Worm (Caenorhabditis elegans) whole organism, L2 larva: ENCODE measurements around the gene Y38H6A.1.

Experiments
- C34F6.9 ChIP-seq: fragments of 150-350 bp; optimal IDR thresholded peaks from 2 replicates; lab custom pipeline; 2014; ENCODE audit warnings: missing biosample characterization, missing genetic modification characterization
- F13H6.1 ChIP-seq: sonication (generic microtip); optimal IDR thresholded peaks from 2 replicates; lab custom pipeline; 2016; ENCODE audit warnings: missing genetic modification characterization, missing compliant biosample characterization
- R02D3.7 ChIP-seq: fragments of 150-350 bp; optimal IDR thresholded peaks from 2 replicates; lab custom pipeline; 2014; ENCODE audit warnings: missing biosample characterization, missing genetic modification characterization
- Y55F3AM.14 ChIP-seq: fragments of 200-800 bp; sonication (Bioruptor generic); optimal IDR thresholded peaks from 2 replicates; lab custom pipeline; 2018; ENCODE audit warnings: mild to moderate bottlenecking, missing genetic modification characterization, missing compliant biosample characterization
- ZK546.5 ChIP-seq: sonication (generic microtip); optimal IDR thresholded peaks from 2 replicates; lab custom pipeline; 2017; ENCODE audit warnings: missing biosample characterization, missing genetic modification characterization
- alr-1 ChIP-seq: fragments of 150-350 bp; optimal IDR thresholded peaks from 2 replicates; lab custom pipeline; 2014; ENCODE audit warnings: missing biosample characterization, missing genetic modification characterization
- ama-1 ChIP-seq: fragments of 150-350 bp; optimal IDR thresholded peaks from 2 replicates; lab custom pipeline; 2018; ENCODE audit warnings: inconsistent platforms
- blmp-1 ChIP-seq: sonication (generic microtip); optimal IDR thresholded peaks from 2 replicates; lab custom pipeline; 2017; ENCODE audit warnings: missing genetic modification characterization, mild to moderate bottlenecking, missing compliant biosample characterization, antibody characterized with exemption, moderate library complexity; ENCODE audit not compliant: insufficient read depth
- ceh-82 ChIP-seq: fragments of 150-350 bp; optimal IDR thresholded peaks from 2 replicates; lab custom pipeline; 2014; ENCODE audit warnings: missing biosample characterization, missing genetic modification characterization
- dmd-4 ChIP-seq: sonication (generic microtip); optimal IDR thresholded peaks from 2 replicates; lab custom pipeline; 2017; ENCODE audit warnings: missing biosample characterization, missing genetic modification characterization
- egl-27 ChIP-seq: sonication (generic microtip); optimal IDR thresholded peaks from 3 replicates; lab custom pipeline; 2017; ENCODE audit warnings: missing biosample characterization, missing genetic modification reagents, missing genetic modification characterization
- elt-1 ChIP-seq: fragments of 150-350 bp; optimal IDR thresholded peaks from 2 replicates; lab custom pipeline; 2014; ENCODE audit warnings: missing biosample characterization, missing genetic modification characterization
- elt-3 ChIP-seq: sonication (generic microtip); optimal IDR thresholded peaks from 2 replicates; lab custom pipeline; 2017; ENCODE audit warnings: missing biosample characterization, missing genetic modification characterization
- fos-1 ChIP-seq: fragments of 150-350 bp; optimal IDR thresholded peaks from 2 replicates; lab custom pipeline; 2014; ENCODE audit warnings: missing biosample characterization, missing genetic modification characterization
- gmeb-1 ChIP-seq: fragments of 150-350 bp; optimal IDR thresholded peaks from 2 replicates; lab custom pipeline; 2014; ENCODE audit warnings: missing biosample characterization, missing genetic modification characterization
- lin-11 ChIP-seq: fragments of 150-350 bp; sonication (generic microtip); optimal IDR thresholded peaks from 2 replicates; lab custom pipeline; 2014; ENCODE audit warnings: missing biosample characterization, missing genetic modification characterization, inconsistent platforms, mixed read lengths
- lin-13 ChIP-seq: fragments of 150-350 bp; optimal IDR thresholded peaks from 2 replicates; lab custom pipeline; 2014; ENCODE audit warnings: missing biosample characterization, missing genetic modification reagents, missing genetic modification characterization
- lsy-2 ChIP-seq, 2 experiments: fragments of 150-350 bp in 1 of 2; sonication (generic microtip) in 1 of 2; optimal IDR thresholded peaks; 2 replicates each; lab custom pipeline; 2014 to 2017; ENCODE audit warnings: missing biosample characterization in 2 of 2, missing genetic modification characterization in 2 of 2
- mbf-1 ChIP-seq: sonication (generic microtip); optimal IDR thresholded peaks from 2 replicates; lab custom pipeline; 2017; ENCODE audit warnings: missing biosample characterization, missing genetic modification characterization
- mdl-1 ChIP-seq, 2 experiments: fragments of 150-350 bp in 1 of 2; sonication (generic microtip) in 1 of 2; optimal IDR thresholded peaks; 2 replicates each; lab custom pipeline; 2017; ENCODE audit warnings: missing biosample characterization in 2 of 2, missing genetic modification characterization in 2 of 2
- nhr-129 ChIP-seq: fragments of 150-350 bp; optimal IDR thresholded peaks from 2 replicates; lab custom pipeline; 2014; ENCODE audit warnings: missing biosample characterization, missing genetic modification characterization
- nhr-21 ChIP-seq: fragments of 150-350 bp; optimal IDR thresholded peaks from 2 replicates; lab custom pipeline; 2014; ENCODE audit warnings: missing biosample characterization, missing genetic modification characterization
- nhr-237 ChIP-seq: fragments of 150-350 bp; optimal IDR thresholded peaks from 2 replicates; lab custom pipeline; 2014; ENCODE audit warnings: missing biosample characterization, missing genetic modification characterization
- nhr-25 ChIP-seq: fragments of 150-350 bp; sonication (generic microtip); optimal IDR thresholded peaks from 3 replicates; lab custom pipeline; 2014; ENCODE audit warnings: missing biosample characterization, missing genetic modification characterization
- nhr-6 ChIP-seq: fragments of 150-350 bp; optimal IDR thresholded peaks from 2 replicates; lab custom pipeline; 2014; ENCODE audit warnings: missing biosample characterization, missing genetic modification characterization
- peb-1 ChIP-seq: fragments of 150-350 bp; optimal IDR thresholded peaks from 2 replicates; lab custom pipeline; 2014; ENCODE audit warnings: missing biosample characterization, missing genetic modification characterization
- sem-4 ChIP-seq: fragments of 150-350 bp; optimal IDR thresholded peaks from 2 replicates; lab custom pipeline; 2014; ENCODE audit warnings: missing biosample characterization, missing genetic modification reagents, missing genetic modification characterization
- sma-3 ChIP-seq: sonication (generic microtip); optimal IDR thresholded peaks from 2 replicates; lab custom pipeline; 2016; ENCODE audit warnings: missing genetic modification reagents, missing genetic modification characterization, missing compliant biosample characterization
- snpc-4 ChIP-seq: fragments of 150-350 bp; optimal IDR thresholded peaks from 2 replicates; lab custom pipeline; 2014; ENCODE audit warnings: missing biosample characterization, missing genetic modification characterization
- unc-39 ChIP-seq: fragments of 150-350 bp; optimal IDR thresholded peaks from 2 replicates; lab custom pipeline; 2014; ENCODE audit warnings: missing biosample characterization, missing genetic modification characterization
- unc-55 ChIP-seq: fragments of 150-350 bp; sonication (generic microtip); optimal IDR thresholded peaks from 3 replicates; lab custom pipeline; 2014; ENCODE audit warnings: missing biosample characterization, missing genetic modification reagents, missing genetic modification characterization
- unc-62 ChIP-seq: fragments of 150-350 bp; optimal IDR thresholded peaks from 2 replicates; lab custom pipeline; 2014; ENCODE audit warnings: missing biosample characterization, missing genetic modification reagents, missing genetic modification characterization
- ztf-1 ChIP-seq: fragments of 200-800 bp; sonication (Bioruptor generic); conservative IDR thresholded peaks from 2 replicates; pipeline ENCODE4 v1.3.6; 2022; ENCODE audit warnings: missing genetic modification characterization, missing compliant biosample characterization
- ztf-11 ChIP-seq: sonication (generic microtip); optimal IDR thresholded peaks from 2 replicates; lab custom pipeline; 2017; ENCODE audit warnings: missing biosample characterization, missing genetic modification characterization
- ztf-4 ChIP-seq: fragments of 150-350 bp; optimal IDR thresholded peaks from 2 replicates; lab custom pipeline; 2014; ENCODE audit warnings: missing biosample characterization, missing genetic modification characterization

Gene Y38H6A.1

ce11 chrV:20338020-20338419 is 12.5 kb downstream of the Y38H6A.1 start:
- TF ChIP-seq mbf-1 (tag; lab: Kevin White, UChicago) (no peak), gmeb-1 (tag; lab: Kevin White, UChicago) (no peak), dmd-4 (no peak), elt-1 (tag; lab: Kevin White, UChicago) (no peak), lin-13 (GFP tag; lab: Kevin White, UChicago) (no peak)

ce11 chrV:20338870-20339269 is 13.4 kb downstream of the Y38H6A.1 start:
- TF ChIP-seq ztf-4 (tag; lab: Kevin White, UChicago) (no peak), unc-62 (no peak), alr-1 (tag; lab: Kevin White, UChicago) (no peak), nhr-21 (no peak), fos-1 (no peak), lsy-2 (tag; optimal IDR thresholded peaks at IDR 0.05; lab: Kevin White, UChicago) (no peak), ceh-82 (tag; lab: Kevin White, UChicago) (no peak), elt-3 (tag; lab: Kevin White, UChicago) (no peak), nhr-237 (tag; lab: Kevin White, UChicago) (no peak), egl-27 (tag; lab: Kevin White, UChicago) (no peak), unc-39 (tag; lab: Kevin White, UChicago) (no peak), snpc-4 (tag; lab: Kevin White, UChicago) (no peak), ZK546.5 (tag; lab: Kevin White, UChicago) (no peak), mdl-1 (tag; optimal IDR thresholded peaks at IDR 0.05; lab: Kevin White, UChicago) (no peak), F13H6.1 (tag; lab: Kevin White, UChicago) (no peak), R02D3.7 (tag; lab: Kevin White, UChicago) (no peak)

ce11 chrV:20344889-20345288 is 19.4 kb downstream of the Y38H6A.1 start, which contains the start of gene Y38H6A.3:
TSS of gene Y38H6A.3 (plus strand) at chrV:20345189.
- TF ChIP-seq unc-39 (tag; lab: Kevin White, UChicago) (no peak), sem-4 (tag; lab: Kevin White, UChicago) (no peak), ceh-82 (tag; lab: Kevin White, UChicago) (no peak), lsy-2 (tag; optimal IDR thresholded peaks at IDR 0.05; lab: Kevin White, UChicago) (no peak)

ce11 chrV:20347625-20348024 is 22.1 kb downstream of the Y38H6A.1 start:
- TF ChIP-seq lin-13 (GFP tag; lab: Kevin White, UChicago) (no peak), ztf-11 (tag; lab: Kevin White, UChicago) (no peak), dmd-4 (no peak), unc-55 (GFP tag; lab: Kevin White, UChicago) (no peak), egl-27 (tag; lab: Kevin White, UChicago) (no peak), ztf-1 (GFP tag; lab: Robert Waterston, UW) (no peak), nhr-6 (no peak), peb-1 (tag; lab: Kevin White, UChicago) (no peak), Y55F3AM.14 (no peak), unc-62 (no peak), C34F6.9 (tag; lab: Kevin White, UChicago) (no peak), blmp-1 (no peak), nhr-25 (tag; lab: Kevin White, UChicago) (no peak), elt-3 (tag; lab: Kevin White, UChicago) (no peak), elt-1 (tag; lab: Kevin White, UChicago) (no peak)
- TF ChIP-seq, all 48 proteins: peak for 0

ce11 chrV:20350382-20350781 is 24.9 kb downstream of the Y38H6A.1 start:
- TF ChIP-seq nhr-6, result no peak
- no peak for TF ChIP-seq dmd-4
- no peak for TF ChIP-seq lin-13 (GFP tag; lab: Kevin White, UChicago)
- no peak for TF ChIP-seq snpc-4 (tag; lab: Kevin White, UChicago)
- TF ChIP-seq lin-11, result no peak
- TF ChIP-seq mdl-1 (tag; optimal IDR thresholded peaks at IDR 0.05; lab: Kevin White, UChicago), result no peak
- TF ChIP-seq ZK546.5 (tag; lab: Kevin White, UChicago), result no peak
- TF ChIP-seq elt-1 (tag; lab: Kevin White, UChicago), result no peak
- no peak for TF ChIP-seq sma-3
- no peak for TF ChIP-seq peb-1 (tag; lab: Kevin White, UChicago)
- no peak for TF ChIP-seq fos-1
- no peak for TF ChIP-seq ama-1 (lab: Kevin White, UChicago)
- TF ChIP-seq nhr-25 (tag; lab: Kevin White, UChicago), result no peak
- TF ChIP-seq ztf-4 (tag; lab: Kevin White, UChicago), result no peak
- TF ChIP-seq nhr-129 (tag; lab: Kevin White, UChicago), result no peak
